Worm (Caenorhabditis elegans) whole organism, L1 larva: ENCODE results near the gene cyp-13A12.

Source experiments
- C04F5.9 ChIP-seq: sonication (generic microtip); optimal IDR thresholded peaks from 2 replicates; lab custom pipeline; 2016; ENCODE audit warnings: missing genetic modification characterization, missing compliant biosample characterization
- blmp-1 ChIP-seq: fragments of 150-350 bp; optimal IDR thresholded peaks from 2 replicates; lab custom pipeline; 2014; ENCODE audit warnings: missing biosample characterization, missing genetic modification characterization
- ceh-82 ChIP-seq, 3 experiments: fragments of 150-350 bp in 1 of 3; sonication (generic microtip) in 2 of 3; optimal IDR thresholded peaks; 2 replicates each; lab custom pipeline; 2014 to 2017; ENCODE audit warnings: missing biosample characterization in 3 of 3, missing genetic modification characterization in 3 of 3
- egl-27 ChIP-seq, 2 experiments: fragments of 150-350 bp in 1 of 2; sonication (generic microtip); optimal IDR thresholded peaks; 3 replicates each; lab custom pipeline; 2017 to 2018; ENCODE audit warnings: missing biosample characterization in 2 of 2, missing genetic modification characterization in 2 of 2, missing genetic modification reagents in 2 of 2
- fkh-10 ChIP-seq: sonication (generic microtip); optimal IDR thresholded peaks from 2 replicates; lab custom pipeline; 2017; ENCODE audit warnings: missing biosample characterization, missing genetic modification reagents, missing genetic modification characterization
- irx-1 ChIP-seq: sonication (generic microtip); optimal IDR thresholded peaks from 2 replicates; lab custom pipeline; 2016; ENCODE audit warnings: missing genetic modification characterization, missing compliant biosample characterization
- lin-13 ChIP-seq: fragments of 150-350 bp; optimal IDR thresholded peaks from 2 replicates; lab custom pipeline; 2014; ENCODE audit warnings: missing biosample characterization, missing genetic modification reagents, missing genetic modification characterization
- nhr-11 ChIP-seq: fragments of 150-350 bp; optimal IDR thresholded peaks from 2 replicates; lab custom pipeline; 2014; ENCODE audit warnings: missing biosample characterization, missing genetic modification characterization
- sptf-1 ChIP-seq: fragments of 150-350 bp; optimal IDR thresholded peaks from 2 replicates; lab custom pipeline; 2014; ENCODE audit warnings: missing biosample characterization, missing genetic modification characterization
- tlp-1 ChIP-seq: fragments of 150-350 bp; optimal IDR thresholded peaks from 2 replicates; lab custom pipeline; 2014; ENCODE audit warnings: missing biosample characterization, missing genetic modification characterization
- unc-62 ChIP-seq: fragments of 150-350 bp; optimal IDR thresholded peaks from 2 replicates; lab custom pipeline; 2014; ENCODE audit warnings: missing biosample characterization, missing genetic modification reagents, missing genetic modification characterization
- zip-4 ChIP-seq: fragments of 200-800 bp; sonication (Bioruptor generic); optimal IDR thresholded peaks from 2 replicates; lab custom pipeline; 2018; ENCODE audit warnings: mild to moderate bottlenecking, missing genetic modification characterization, moderate library complexity, missing compliant biosample characterization
- ztf-4 ChIP-seq: fragments of 150-350 bp; optimal IDR thresholded peaks from 2 replicates; lab custom pipeline; 2014; ENCODE audit warnings: missing biosample characterization, missing genetic modification characterization

DNA sequence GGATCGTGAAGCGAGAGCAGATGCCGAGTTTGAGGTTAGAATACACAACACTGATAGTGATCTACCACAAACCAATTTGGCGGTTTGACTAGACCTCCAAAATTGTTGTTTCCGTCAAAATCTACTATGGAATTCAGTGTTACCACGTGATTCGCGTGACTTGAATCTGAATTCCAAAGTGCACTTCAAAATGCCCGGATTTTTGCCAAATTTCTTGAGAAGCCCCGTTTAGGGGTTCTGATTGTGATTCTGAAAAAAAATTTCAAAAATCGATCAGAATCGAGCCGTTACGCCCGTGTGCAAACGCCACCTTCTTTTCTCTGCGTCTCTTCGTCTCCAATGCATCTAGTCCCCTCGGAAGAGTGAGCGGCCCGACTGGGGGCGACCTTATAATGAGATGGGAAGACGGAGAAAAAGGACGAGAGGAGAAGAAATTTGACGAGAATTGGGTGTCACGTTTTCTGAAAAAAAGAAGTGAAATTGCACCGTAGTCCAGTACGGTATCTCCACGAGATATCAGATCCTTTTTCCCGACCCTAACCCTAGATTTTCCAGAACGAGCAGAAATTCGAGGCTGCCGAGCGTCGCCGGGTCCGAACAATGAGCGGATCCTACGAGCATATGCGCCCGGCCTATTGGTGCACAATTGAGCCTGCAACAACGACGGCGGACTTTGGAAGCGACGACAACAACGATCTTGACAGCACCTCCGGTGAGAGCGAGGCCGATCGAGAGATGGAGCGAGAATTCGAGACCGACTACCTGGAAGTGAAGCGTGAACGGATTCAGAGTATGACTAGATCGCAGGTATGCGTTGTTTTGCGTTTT is 47.3 kb downstream of the cyp-13A12 start:
- TF ChIP-seq tlp-1 (tag; lab: Kevin White, UChicago) (no peak), ceh-82 (tag; optimal IDR thresholded peaks at IDR 0.05; lab: Kevin White, UChicago) (no peak), sptf-1 (no peak), C04F5.9 (tag; lab: Kevin White, UChicago) (no peak), egl-27 (tag; optimal IDR thresholded peaks at IDR 0.05; lab: Kevin White, UChicago) (no peak), nhr-11 (tag; lab: Kevin White, UChicago) (no peak), zip-4 (GFP tag; lab: Kevin White, UChicago) (no peak), unc-62 (GFP tag; lab: Kevin White, UChicago) (no peak), fkh-10 (GFP tag; lab: Kevin White, UChicago) (no peak), irx-1 (tag; lab: Kevin White, UChicago) (no peak), ztf-4 (tag; lab: Kevin White, UChicago) (no peak), blmp-1 (tag; lab: Kevin White, UChicago) (peak; percentile 38), lin-13 (GFP tag; lab: Kevin White, UChicago) (peak; percentile 29)
